Worm (Caenorhabditis elegans) whole organism, mixed stage, embryonic: ENCODE results near the gene C01C4.3.
A peak's percentile ranks its signal among the peaks of the same experiment; 100 is the strongest.

Source experiments
- M03D4.4 ChIP-seq: sonication (generic microtip); optimal IDR thresholded peaks from 2 replicates; lab custom pipeline; 2017; ENCODE audit warnings: mild to moderate bottlenecking, missing genetic modification characterization, missing compliant biosample characterization
- bed-3 ChIP-seq: fragments of 200-800 bp; sonication (Bioruptor generic); optimal IDR thresholded peaks from 3 replicates; lab custom pipeline; 2018; ENCODE audit warnings: mild to moderate bottlenecking, missing genetic modification characterization, moderate library complexity, missing compliant biosample characterization
- blmp-1 ChIP-seq: fragments of 150-350 bp; optimal IDR thresholded peaks from 2 replicates; lab custom pipeline; 2014; ENCODE audit warnings: missing biosample characterization, missing genetic modification characterization
- ceh-39 ChIP-seq: fragments of 150-350 bp; optimal IDR thresholded peaks from 2 replicates; lab custom pipeline; 2014; ENCODE audit warnings: missing biosample characterization, missing genetic modification characterization
- ceh-43 ChIP-seq: fragments of 200-800 bp; sonication (Bioruptor generic); optimal IDR thresholded peaks from 2 replicates; lab custom pipeline; 2018; ENCODE audit warnings: mild to moderate bottlenecking, missing genetic modification characterization, moderate library complexity, missing compliant biosample characterization
- ceh-83 ChIP-seq: fragments of 200-800 bp; sonication (Bioruptor generic); optimal IDR thresholded peaks from 2 replicates; lab custom pipeline; 2018; ENCODE audit warnings: mild to moderate bottlenecking, missing genetic modification characterization, missing compliant biosample characterization
- ces-1 ChIP-seq: fragments of 150-350 bp; optimal IDR thresholded peaks from 2 replicates; lab custom pipeline; 2014; ENCODE audit warnings: missing biosample characterization, missing genetic modification reagents, missing genetic modification characterization
- cnd-1 ChIP-seq: fragments of 200-800 bp; sonication (Bioruptor generic); optimal IDR thresholded peaks from 2 replicates; lab custom pipeline; 2018; ENCODE audit warnings: mild to moderate bottlenecking, missing genetic modification characterization, missing compliant biosample characterization
- drap-1 ChIP-seq: fragments of 200-800 bp; sonication (Bioruptor generic); optimal IDR thresholded peaks from 3 replicates; lab custom pipeline; 2018; ENCODE audit warnings: mild to moderate bottlenecking, missing genetic modification characterization, missing compliant biosample characterization
- elt-1 ChIP-seq: sonication (generic microtip); optimal IDR thresholded peaks from 2 replicates; lab custom pipeline; 2017; ENCODE audit warnings: missing genetic modification characterization, mild to moderate bottlenecking, missing compliant biosample characterization, antibody characterized with exemption, moderate library complexity, borderline replicate concordance; ENCODE audit not compliant: insufficient read depth
- elt-3 ChIP-seq: fragments of 150-350 bp; optimal IDR thresholded peaks from 2 replicates; lab custom pipeline; 2014; ENCODE audit warnings: missing biosample characterization, missing genetic modification characterization
- flh-1 ChIP-seq: fragments of 200-800 bp; sonication (Bioruptor generic); optimal IDR thresholded peaks from 2 replicates; lab custom pipeline; 2018; ENCODE audit warnings: mild to moderate bottlenecking, missing genetic modification characterization, moderate library complexity, missing compliant biosample characterization
- ham-2 ChIP-seq: fragments of 200-800 bp; sonication (Bioruptor generic); optimal IDR thresholded peaks from 2 replicates; lab custom pipeline; 2018; ENCODE audit warnings: mild to moderate bottlenecking, missing genetic modification characterization, missing compliant biosample characterization
- hlh-1 ChIP-seq: fragments of 150-350 bp; optimal IDR thresholded peaks from 2 replicates; lab custom pipeline; 2014; ENCODE audit warnings: missing biosample characterization, missing genetic modification reagents, missing genetic modification characterization
- lin-13 ChIP-seq: fragments of 150-350 bp; optimal IDR thresholded peaks from 2 replicates; lab custom pipeline; 2014; ENCODE audit warnings: missing biosample characterization, missing genetic modification characterization
- lin-32 ChIP-seq: fragments of 200-800 bp; sonication (Bioruptor generic); optimal IDR thresholded peaks from 2 replicates; lab custom pipeline; 2018; ENCODE audit warnings: mild to moderate bottlenecking, missing genetic modification characterization, missing compliant biosample characterization
- lsy-2 ChIP-seq: fragments of 150-350 bp; optimal IDR thresholded peaks from 2 replicates; lab custom pipeline; 2014; ENCODE audit warnings: missing biosample characterization, missing genetic modification characterization
- mab-5 ChIP-seq: fragments of 150-350 bp; optimal IDR thresholded peaks from 2 replicates; lab custom pipeline; 2014; ENCODE audit warnings: missing biosample characterization, missing genetic modification characterization
- mep-1 ChIP-seq: fragments of 150-350 bp; optimal IDR thresholded peaks from 2 replicates; lab custom pipeline; 2017; ENCODE audit warnings: missing biosample characterization, missing genetic modification reagents, missing genetic modification characterization, inconsistent platforms
- mls-2 ChIP-seq: sonication (generic microtip); optimal IDR thresholded peaks from 2 replicates; lab custom pipeline; 2016; ENCODE audit warnings: mild to moderate bottlenecking, missing genetic modification characterization, moderate library complexity, missing compliant biosample characterization
- nhr-12 ChIP-seq: fragments of 150-350 bp; optimal IDR thresholded peaks from 2 replicates; lab custom pipeline; 2014; ENCODE audit warnings: missing biosample characterization, missing genetic modification characterization
- nhr-2 ChIP-seq: fragments of 150-350 bp; optimal IDR thresholded peaks from 2 replicates; lab custom pipeline; 2014; ENCODE audit warnings: missing biosample characterization, missing genetic modification characterization
- nhr-237 ChIP-seq: fragments of 150-350 bp; optimal IDR thresholded peaks from 2 replicates; lab custom pipeline; 2014; ENCODE audit warnings: missing biosample characterization, missing genetic modification characterization
- nhr-28 ChIP-seq: fragments of 150-350 bp; optimal IDR thresholded peaks from 2 replicates; lab custom pipeline; 2014; ENCODE audit warnings: missing biosample characterization, missing genetic modification characterization
- pha-4 ChIP-seq: fragments of 150-350 bp; optimal IDR thresholded peaks from 2 replicates; lab custom pipeline; 2018; ENCODE audit warnings: missing biosample characterization, missing genetic modification reagents, missing genetic modification characterization
- sem-2 ChIP-seq: fragments of 200-800 bp; sonication (Bioruptor generic); optimal IDR thresholded peaks from 2 replicates; lab custom pipeline; 2018; ENCODE audit warnings: mild to moderate bottlenecking, missing genetic modification characterization, missing compliant biosample characterization
- snpc-4 ChIP-seq: fragments of 150-350 bp; optimal IDR thresholded peaks from 2 replicates; lab custom pipeline; 2014; ENCODE audit warnings: missing biosample characterization, missing genetic modification characterization
- sptf-1 ChIP-seq: sonication (generic microtip); optimal IDR thresholded peaks from 2 replicates; lab custom pipeline; 2017; ENCODE audit warnings: mild to moderate bottlenecking, missing genetic modification characterization, moderate library complexity, missing compliant biosample characterization
- tbx-8 ChIP-seq: fragments of 200-800 bp; sonication (Bioruptor generic); optimal IDR thresholded peaks from 2 replicates; lab custom pipeline; 2018; ENCODE audit warnings: mild to moderate bottlenecking, missing genetic modification characterization, moderate library complexity, missing compliant biosample characterization
- unc-120 ChIP-seq: sonication (generic microtip); optimal IDR thresholded peaks from 2 replicates; lab custom pipeline; 2017; ENCODE audit warnings: missing genetic modification characterization, missing compliant biosample characterization; ENCODE audit not compliant: poor library complexity, severe bottlenecking
- unc-39 ChIP-seq: fragments of 150-350 bp; optimal IDR thresholded peaks from 2 replicates; lab custom pipeline; 2014; ENCODE audit warnings: missing biosample characterization, missing genetic modification characterization
- unc-62 ChIP-seq: fragments of 150-350 bp; optimal IDR thresholded peaks from 2 replicates; lab custom pipeline; 2014; ENCODE audit warnings: missing biosample characterization, missing genetic modification reagents, missing genetic modification characterization
- zip-8 ChIP-seq: fragments of 150-350 bp; optimal IDR thresholded peaks from 2 replicates; lab custom pipeline; 2014; ENCODE audit warnings: missing biosample characterization, missing genetic modification characterization
- ztf-11 ChIP-seq: fragments of 150-350 bp; optimal IDR thresholded peaks from 2 replicates; lab custom pipeline; 2014; ENCODE audit warnings: missing biosample characterization, missing genetic modification characterization

C01C4.3 gene

ce11 chrX:3697623-3698022, 920 bp downstream of the C01C4.3 start:
- TF ChIP-seq unc-120 (tag; lab: Kevin White, UChicago) = peak; percentile 85
- TF ChIP-seq lin-32 (GFP tag; lab: Kevin White, UChicago) = peak; percentile 76
- no peak for TF ChIP-seq zip-8 (tag; lab: Kevin White, UChicago)
- TF ChIP-seq cnd-1 = peak; percentile 90
- TF ChIP-seq nhr-12 (tag; lab: Kevin White, UChicago) = no peak
- TF ChIP-seq elt-1 (tag; lab: Kevin White, UChicago) = no peak
- TF ChIP-seq sem-2 (GFP tag; lab: Kevin White, UChicago) = peak; percentile 69
- peak; percentile 32 for TF ChIP-seq lin-13 (tag; lab: Kevin White, UChicago)
- TF ChIP-seq pha-4 (tag; lab: Kevin White, UChicago) = peak; percentile 28
- TF ChIP-seq mls-2 (tag; lab: Kevin White, UChicago) = peak; percentile 92
- peak; percentile 87 for TF ChIP-seq bed-3
- peak; percentile 83 for TF ChIP-seq tbx-8 (GFP tag; lab: Kevin White, UChicago)
- peak; percentile 95 for TF ChIP-seq ceh-83 (GFP tag; lab: Kevin White, UChicago)
- peak; percentile 59 for TF ChIP-seq mep-1 (tag; lab: Kevin White, UChicago)
- TF ChIP-seq M03D4.4 (tag; lab: Kevin White, UChicago) = peak; percentile 93
- TF ChIP-seq snpc-4 (tag; lab: Kevin White, UChicago) = no peak
- TF ChIP-seq nhr-237 = peak; percentile 12
- peak; percentile 25 for TF ChIP-seq ces-1
- no peak for TF ChIP-seq mab-5
- peak; percentile 21 for TF ChIP-seq unc-62 (GFP tag; lab: Kevin White, UChicago)
- peak; percentile 34 for TF ChIP-seq lsy-2 (tag; lab: Kevin White, UChicago)
- TF ChIP-seq ham-2 = peak; percentile 68
- peak; percentile 95 for TF ChIP-seq sptf-1 (tag; lab: Kevin White, UChicago)
- peak; percentile 5 for TF ChIP-seq hlh-1 (tag; lab: Kevin White, UChicago)
- TF ChIP-seq unc-39 (tag; lab: Kevin White, UChicago) = peak; percentile 36
- TF ChIP-seq nhr-2 = no peak
- TF ChIP-seq ceh-43 (GFP tag; lab: Kevin White, UChicago) = peak; percentile 84
- peak; percentile 20 for TF ChIP-seq blmp-1 (tag; lab: Kevin White, UChicago)
- TF ChIP-seq ceh-39 = no peak
- TF ChIP-seq ztf-11 (tag; lab: Kevin White, UChicago) = no peak
- no peak for TF ChIP-seq elt-3
- TF ChIP-seq flh-1 (GFP tag; lab: Kevin White, UChicago) = peak; percentile 69
- peak; percentile 91 for TF ChIP-seq drap-1 (GFP tag; lab: Kevin White, UChicago)

ce11 chrX:3701861-3702260, 5.2 kb downstream of the C01C4.3 start:
- no peak for TF ChIP-seq ceh-83 (GFP tag; lab: Kevin White, UChicago)

DNA sequence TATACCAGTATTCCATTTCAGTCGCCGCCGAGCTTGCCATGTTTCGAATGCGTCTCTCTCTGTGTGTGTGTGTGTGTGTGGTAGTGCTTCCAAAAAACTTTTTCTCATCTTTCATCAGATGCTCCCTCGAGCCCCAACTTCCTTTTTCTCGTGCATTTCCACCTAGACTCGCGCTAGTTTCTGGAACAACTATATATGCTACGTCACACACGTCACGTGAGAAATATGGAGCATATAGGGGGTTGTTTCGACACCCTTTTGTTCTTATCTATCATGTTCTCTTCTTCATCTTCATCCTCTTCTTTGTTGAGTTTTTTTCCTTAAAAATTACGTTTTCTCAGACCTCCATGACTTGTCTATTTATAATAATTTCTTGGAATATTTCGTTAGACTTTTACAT, 8.6 kb downstream of the C01C4.3 start:
- TF ChIP-seq drap-1 (GFP tag; lab: Kevin White, UChicago) (no peak), pha-4 (tag; lab: Kevin White, UChicago) (no peak), blmp-1 (tag; lab: Kevin White, UChicago) (no peak), bed-3 (no peak), flh-1 (GFP tag; lab: Kevin White, UChicago) (no peak), lin-32 (GFP tag; lab: Kevin White, UChicago) (no peak), ham-2 (no peak), unc-62 (GFP tag; lab: Kevin White, UChicago) (no peak), snpc-4 (tag; lab: Kevin White, UChicago) (no peak), mab-5 (no peak), elt-1 (tag; lab: Kevin White, UChicago) (no peak)

DNA sequence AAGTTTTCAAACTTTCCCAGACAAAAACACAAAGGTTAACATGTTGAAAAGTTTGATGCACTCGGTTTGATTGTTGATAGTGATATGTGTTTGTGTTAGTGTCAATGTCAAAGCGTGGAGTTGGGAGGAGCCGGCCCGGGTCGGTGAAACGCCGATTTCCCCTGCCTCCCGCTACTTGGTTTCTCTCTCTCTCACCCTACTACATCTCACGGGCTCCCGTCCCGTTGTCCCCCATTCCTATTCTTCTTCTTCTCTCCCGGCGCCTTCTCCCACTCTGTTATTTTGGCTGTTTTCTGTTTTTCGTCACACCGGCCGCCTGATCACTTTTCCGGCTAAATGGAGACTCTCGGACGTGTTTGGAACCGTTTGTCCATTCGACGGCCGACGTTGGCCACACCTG, 9.6 kb downstream of the C01C4.3 start:
- no peak for TF ChIP-seq lsy-2 (tag; lab: Kevin White, UChicago)
- peak; percentile 32 for TF ChIP-seq hlh-1 (tag; lab: Kevin White, UChicago)

DNA sequence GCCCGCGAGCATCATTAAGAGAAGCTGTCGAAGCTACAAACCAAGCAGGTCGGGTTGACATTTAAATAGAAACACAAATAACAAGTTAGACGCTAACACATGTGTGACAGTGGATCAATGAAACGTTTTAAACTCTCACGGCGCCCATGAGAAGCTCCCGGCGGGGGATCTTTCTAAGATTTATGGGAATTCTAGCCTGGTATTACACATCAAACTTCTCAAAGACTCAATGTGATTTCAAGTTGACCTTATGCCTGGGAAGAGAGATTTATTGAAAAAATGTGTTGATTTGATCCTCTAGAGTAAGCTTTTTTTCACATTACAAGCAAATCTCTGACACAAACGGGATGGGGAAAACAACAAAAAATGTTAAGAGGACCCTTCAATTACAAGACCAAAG, 13.0 kb downstream of the C01C4.3 start:
- no peak for TF ChIP-seq nhr-28 (tag; lab: Kevin White, UChicago)
- TF ChIP-seq M03D4.4 (tag; lab: Kevin White, UChicago) = no peak
- no peak for TF ChIP-seq ceh-83 (GFP tag; lab: Kevin White, UChicago)
- no peak for TF ChIP-seq blmp-1 (tag; lab: Kevin White, UChicago)
- no peak for TF ChIP-seq mab-5
- no peak for TF ChIP-seq ceh-39
- TF ChIP-seq lin-13 (tag; lab: Kevin White, UChicago) = no peak
- TF ChIP-seq pha-4 (tag; lab: Kevin White, UChicago) = no peak
- no peak for TF ChIP-seq elt-3
- no peak for TF ChIP-seq mls-2 (tag; lab: Kevin White, UChicago)
- TF ChIP-seq zip-8 (tag; lab: Kevin White, UChicago) = no peak
- TF ChIP-seq hlh-1 (tag; lab: Kevin White, UChicago) = no peak
- TF ChIP-seq mep-1 (tag; lab: Kevin White, UChicago) = no peak
- TF ChIP-seq lin-32 (GFP tag; lab: Kevin White, UChicago) = no peak
- TF ChIP-seq sptf-1 (tag; lab: Kevin White, UChicago) = no peak
- TF ChIP-seq ztf-11 (tag; lab: Kevin White, UChicago) = no peak
- TF ChIP-seq cnd-1 = no peak
